Fruit fly (Drosophila melanogaster) whole organism, prepupa: Measurements from ENCODE around the gene arx.
A peak's percentile ranks its signal among the peaks of the same experiment; 100 is the strongest.

Experiments
- CG1621 ChIP-seq: fragments of 200-800 bp; sonication (Bioruptor generic); optimal IDR thresholded peaks from 3 replicates; lab custom pipeline; 2018; ENCODE audit warnings: missing biosample characterization, mild to moderate bottlenecking, missing genetic modification characterization
- CG6163 ChIP-seq: fragments of 200-800 bp; sonication (Bioruptor generic); IDR thresholded peaks from 3 replicates; pipeline ENCODE4 v1.3.6; 2022; ENCODE audit warnings: missing biosample characterization, missing genetic modification characterization
- Ets21C ChIP-seq: fragments of 200-800 bp; sonication (Bioruptor generic); optimal IDR thresholded peaks from 3 replicates; lab custom pipeline; 2016; ENCODE audit warnings: missing biosample characterization, missing genetic modification characterization

- TF ChIP-seq Ets21C = peak; percentile 91
- TF ChIP-seq CG1621 (tag; lab: Kevin White, UChicago) = peak; percentile 94
- TF ChIP-seq CG6163 = peak; percentile 89
Measured at dm6 chr3L:18890283-18891175, 10.8 kb downstream of the arx start, which contains the start of gene CG3961.
